Worm (Caenorhabditis elegans) whole organism, L1 larva: ENCODE data around the gene sli-1.
A peak's percentile ranks its signal among the peaks of the same experiment; 100 is the strongest.

Experiments used
- C34B4.2 ChIP-seq: sonication (generic microtip); optimal IDR thresholded peaks from 2 replicates; lab custom pipeline; 2017; ENCODE audit warnings: mild to moderate bottlenecking, missing genetic modification characterization, missing compliant biosample characterization
- F16B12.6 ChIP-seq: fragments of 150-350 bp; optimal IDR thresholded peaks from 2 replicates; lab custom pipeline; 2014; ENCODE audit warnings: missing biosample characterization, missing genetic modification characterization
- Y116A8C.19 ChIP-seq: sonication (generic microtip); optimal IDR thresholded peaks from 2 replicates; lab custom pipeline; 2016; ENCODE audit warnings: missing compliant biosample characterization, missing genetic modification characterization, borderline replicate concordance
- aha-1 ChIP-seq: fragments of 150-350 bp; optimal IDR thresholded peaks from 2 replicates; lab custom pipeline; 2014; ENCODE audit warnings: missing biosample characterization, missing genetic modification characterization
- alr-1 ChIP-seq: fragments of 200-800 bp; sonication (Bioruptor generic); optimal IDR thresholded peaks from 2 replicates; lab custom pipeline; 2018; ENCODE audit warnings: borderline replicate concordance, mild to moderate bottlenecking, missing genetic modification characterization, missing compliant biosample characterization
- blmp-1 ChIP-seq: fragments of 150-350 bp; optimal IDR thresholded peaks from 2 replicates; lab custom pipeline; 2014; ENCODE audit warnings: missing biosample characterization, missing genetic modification characterization
- ceh-63 ChIP-seq: fragments of 200-800 bp; sonication (Bioruptor generic); optimal IDR thresholded peaks from 2 replicates; lab custom pipeline; 2018; ENCODE audit warnings: mild to moderate bottlenecking, missing genetic modification characterization, missing compliant biosample characterization
- ceh-82 ChIP-seq, 3 experiments: fragments of 150-350 bp in 1 of 3; sonication (generic microtip) in 2 of 3; optimal IDR thresholded peaks; 2 replicates each; lab custom pipeline; 2014 to 2017; ENCODE audit warnings: missing biosample characterization in 3 of 3, missing genetic modification characterization in 3 of 3
- ceh-88 ChIP-seq: fragments of 200-800 bp; sonication (Bioruptor generic); IDR thresholded peaks from 2 replicates; pipeline ENCODE4 v1.3.6; 2022; ENCODE audit warnings: missing genetic modification characterization, missing compliant biosample characterization
- dpl-1 ChIP-seq, 3 experiments: fragments of 150-350 bp in 2 of 3; sonication (generic microtip) in 1 of 3; optimal IDR thresholded peaks; 2 replicates each; lab custom pipeline; 2014 to 2017; ENCODE audit warnings: missing biosample characterization in 3 of 3, missing genetic modification characterization in 3 of 3, missing genetic modification reagents in 3 of 3
- efl-1 ChIP-seq, 4 experiments: fragments of 150-350 bp; optimal IDR thresholded peaks in 3 of 4; peaks in 1 of 4; 1 replicate in 1 of 4; 2 replicates in 3 of 4; lab custom pipeline; 2014; ENCODE audit warnings: missing biosample characterization in 2 of 4, missing genetic modification characterization in 2 of 4, missing genetic modification reagents in 2 of 4
- efl-3 ChIP-seq: fragments of 200-800 bp; sonication (Bioruptor generic); optimal IDR thresholded peaks from 2 replicates; lab custom pipeline; 2018; ENCODE audit warnings: mild to moderate bottlenecking, missing genetic modification characterization, missing compliant biosample characterization
- egl-13 ChIP-seq: sonication (generic microtip); optimal IDR thresholded peaks from 2 replicates; lab custom pipeline; 2016; ENCODE audit warnings: missing genotype, missing genetic modification reagents, missing genetic modification characterization, missing compliant biosample characterization
- elt-2 ChIP-seq: sonication (generic microtip); optimal IDR thresholded peaks from 2 replicates; lab custom pipeline; 2016; ENCODE audit warnings: missing genetic modification characterization, mild to moderate bottlenecking, inconsistent platforms, missing compliant biosample characterization, missing genetic modification reagents
- elt-3 ChIP-seq, 6 experiments: fragments of 150-350 bp in 1 of 6; sonication (generic microtip); optimal IDR thresholded peaks; 2 replicates each; lab custom pipeline; 2017 to 2018; ENCODE audit warnings: missing biosample characterization in 6 of 6, missing genetic modification characterization in 6 of 6, inconsistent platforms in 1 of 6
- fos-1 ChIP-seq: fragments of 150-350 bp; optimal IDR thresholded peaks from 2 replicates; lab custom pipeline; 2014; ENCODE audit warnings: missing biosample characterization, missing genetic modification characterization
- grh-1 ChIP-seq: fragments of 200-800 bp; sonication (Bioruptor generic); IDR thresholded peaks from 2 replicates; pipeline ENCODE4 v1.3.6; 2022; ENCODE audit warnings: missing genetic modification reagents, missing genetic modification characterization, missing compliant biosample characterization
- hlh-17 ChIP-seq: fragments of 200-800 bp; sonication (Bioruptor generic); optimal IDR thresholded peaks from 2 replicates; lab custom pipeline; 2018; ENCODE audit warnings: missing genetic modification characterization, mild to moderate bottlenecking, missing compliant biosample characterization, moderate library complexity, borderline replicate concordance
- hpl-2 ChIP-seq: fragments of 150-350 bp; optimal IDR thresholded peaks from 2 replicates; lab custom pipeline; 2014; ENCODE audit warnings: missing biosample characterization, missing genetic modification reagents, missing genetic modification characterization
- irx-1 ChIP-seq: sonication (generic microtip); optimal IDR thresholded peaks from 2 replicates; lab custom pipeline; 2016; ENCODE audit warnings: missing genetic modification characterization, missing compliant biosample characterization
- jun-1 ChIP-seq: fragments of 150-350 bp; optimal IDR thresholded peaks from 2 replicates; lab custom pipeline; 2014; ENCODE audit warnings: missing biosample characterization, missing genetic modification reagents, missing genetic modification characterization
- lin-13 ChIP-seq: fragments of 150-350 bp; optimal IDR thresholded peaks from 2 replicates; lab custom pipeline; 2014; ENCODE audit warnings: missing biosample characterization, missing genetic modification reagents, missing genetic modification characterization
- lin-14 ChIP-seq: fragments of 200-800 bp; sonication (Bioruptor generic); optimal IDR thresholded peaks from 2 replicates; lab custom pipeline; 2018; ENCODE audit warnings: mild to moderate bottlenecking, missing genetic modification characterization, moderate library complexity, missing compliant biosample characterization
- lin-15B ChIP-seq: fragments of 150-350 bp; sonication (generic microtip); optimal IDR thresholded peaks from 3 replicates; lab custom pipeline; 2014; ENCODE audit warnings: missing biosample characterization, missing genetic modification characterization
- lsy-2 ChIP-seq, 2 experiments: fragments of 150-350 bp; optimal IDR thresholded peaks; 2 replicates each; lab custom pipeline; 2014; ENCODE audit warnings: missing biosample characterization in 2 of 2, missing genetic modification characterization in 2 of 2
- mab-9 ChIP-seq: fragments of 200-800 bp; sonication (Bioruptor generic); IDR thresholded peaks from 2 replicates; pipeline ENCODE4 v1.3.6; 2022; ENCODE audit warnings: missing genetic modification reagents, missing genetic modification characterization, missing compliant biosample characterization
- mdl-1 ChIP-seq, 2 experiments: fragments of 150-350 bp; optimal IDR thresholded peaks; 2 replicates each; lab custom pipeline; 2014 to 2017; ENCODE audit warnings: missing biosample characterization in 2 of 2, missing genetic modification characterization in 2 of 2, inconsistent platforms in 1 of 2
- mef-2 ChIP-seq: fragments of 150-350 bp; optimal IDR thresholded peaks from 2 replicates; lab custom pipeline; 2014; ENCODE audit warnings: missing biosample characterization, missing genetic modification characterization
- nhr-11 ChIP-seq: fragments of 150-350 bp; optimal IDR thresholded peaks from 2 replicates; lab custom pipeline; 2014; ENCODE audit warnings: missing biosample characterization, missing genetic modification characterization
- nhr-20 ChIP-seq: sonication (generic microtip); optimal IDR thresholded peaks from 2 replicates; lab custom pipeline; 2016; ENCODE audit warnings: mild to moderate bottlenecking, missing genetic modification characterization, missing compliant biosample characterization
- nhr-71 ChIP-seq: sonication (generic microtip); optimal IDR thresholded peaks from 2 replicates; lab custom pipeline; 2016; ENCODE audit warnings: mild to moderate bottlenecking, missing genetic modification characterization, moderate library complexity, missing compliant biosample characterization
- nhr-77 ChIP-seq: fragments of 150-350 bp; optimal IDR thresholded peaks from 2 replicates; lab custom pipeline; 2014; ENCODE audit warnings: missing biosample characterization, missing genetic modification characterization
- nhr-84 ChIP-seq: sonication (generic microtip); optimal IDR thresholded peaks from 2 replicates; lab custom pipeline; 2017; ENCODE audit warnings: missing biosample characterization, missing genetic modification characterization
- pag-3 ChIP-seq: sonication (generic microtip); optimal IDR thresholded peaks from 2 replicates; lab custom pipeline; 2017; ENCODE audit warnings: missing genetic modification characterization, mild to moderate bottlenecking, missing compliant biosample characterization, antibody characterized with exemption, borderline replicate concordance; ENCODE audit not compliant: insufficient read depth
- pax-3 ChIP-seq: fragments of 200-800 bp; sonication (Bioruptor generic); optimal IDR thresholded peaks from 2 replicates; lab custom pipeline; 2018; ENCODE audit warnings: mild to moderate bottlenecking, missing genetic modification characterization, moderate library complexity, missing compliant biosample characterization
- snpc-4 ChIP-seq: fragments of 150-350 bp; optimal IDR thresholded peaks from 2 replicates; lab custom pipeline; 2014; ENCODE audit warnings: missing biosample characterization, missing genetic modification characterization
- snu-23 ChIP-seq: sonication (generic microtip); optimal IDR thresholded peaks from 2 replicates; lab custom pipeline; 2016; ENCODE audit warnings: missing genetic modification characterization, missing compliant biosample characterization
- sox-4 ChIP-seq: sonication (generic microtip); optimal IDR thresholded peaks from 2 replicates; lab custom pipeline; 2016; ENCODE audit warnings: missing genetic modification characterization, missing compliant biosample characterization
- sptf-1 ChIP-seq: fragments of 150-350 bp; optimal IDR thresholded peaks from 2 replicates; lab custom pipeline; 2014; ENCODE audit warnings: missing biosample characterization, missing genetic modification characterization
- sup-37 ChIP-seq: fragments of 200-800 bp; sonication (Bioruptor generic); optimal IDR thresholded peaks from 2 replicates; lab custom pipeline; 2018; ENCODE audit warnings: mild to moderate bottlenecking, missing genetic modification characterization, missing compliant biosample characterization
- swsn-7 ChIP-seq: sonication (generic microtip); optimal IDR thresholded peaks from 2 replicates; lab custom pipeline; 2016; ENCODE audit warnings: missing genetic modification characterization, missing compliant biosample characterization
- tbx-2 ChIP-seq: sonication (generic microtip); optimal IDR thresholded peaks from 2 replicates; lab custom pipeline; 2016; ENCODE audit warnings: missing genetic modification characterization, missing compliant biosample characterization
- unc-130 ChIP-seq: fragments of 150-350 bp; optimal IDR thresholded peaks from 2 replicates; lab custom pipeline; 2017; ENCODE audit warnings: missing biosample characterization, missing genetic modification characterization, inconsistent platforms
- unc-86 ChIP-seq: sonication (generic microtip); optimal IDR thresholded peaks from 2 replicates; lab custom pipeline; 2016; ENCODE audit warnings: missing genetic modification characterization, missing compliant biosample characterization
- unc-98 ChIP-seq: fragments of 200-800 bp; sonication (Bioruptor generic); IDR thresholded peaks from 2 replicates; pipeline ENCODE4 v1.3.6; 2022; ENCODE audit warnings: missing genetic modification characterization, missing compliant biosample characterization
- zip-4 ChIP-seq: fragments of 200-800 bp; sonication (Bioruptor generic); optimal IDR thresholded peaks from 2 replicates; lab custom pipeline; 2018; ENCODE audit warnings: mild to moderate bottlenecking, missing genetic modification characterization, moderate library complexity, missing compliant biosample characterization
- ztf-4 ChIP-seq: fragments of 150-350 bp; optimal IDR thresholded peaks from 2 replicates; lab custom pipeline; 2014; ENCODE audit warnings: missing biosample characterization, missing genetic modification characterization

sli-1 gene

ce11 chrX:769550-769949, 43.8 kb upstream of the sli-1 start:
- TF ChIP-seq sptf-1 (no peak), Y116A8C.19 (tag; lab: Kevin White, UChicago) (no peak), dpl-1 (GFP tag; optimal IDR thresholded peaks at IDR 0.05; lab: Kevin White, UChicago) (no peak), efl-1 (optimal IDR thresholded peaks at IDR 0.05; lab: Kevin White, UChicago) (no peak), efl-1 (GFP tag; optimal IDR thresholded peaks at IDR 0.05 in 1 of 2; lab: Kevin White, UChicago) (peak in 1 of 2 experiments; percentile 55)
- TF ChIP-seq, all 84 proteins: peak for 1

- peak; percentile 71 for TF ChIP-seq grh-1 (GFP tag; lab: Robert Waterston, UW)
- TF ChIP-seq pax-3 (tag; lab: Kevin White, UChicago): peak; percentile 18
- peak; percentile 65 for TF ChIP-seq fos-1 (tag; lab: Kevin White, UChicago)
- peak; percentile 52; the same call in 1 of the 2 replicates for TF ChIP-seq mab-9
- TF ChIP-seq C34B4.2 (tag; lab: Kevin White, UChicago): no peak
- TF ChIP-seq hlh-17 (GFP tag; lab: Kevin White, UChicago): no peak
- TF ChIP-seq ztf-4: peak; percentile 70
- TF ChIP-seq swsn-7 (tag; lab: Kevin White, UChicago): peak; percentile 91
- TF ChIP-seq mef-2: no peak
- TF ChIP-seq lin-15B (tag; lab: Kevin White, UChicago): peak; percentile 89
- no peak for TF ChIP-seq efl-3 (GFP tag; lab: Kevin White, UChicago)
- no peak for TF ChIP-seq alr-1 (tag; lab: Kevin White, UChicago)
- peak; percentile 67 for TF ChIP-seq irx-1 (tag; lab: Kevin White, UChicago)
- peak in 1 of 2 experiments; percentile 93 for TF ChIP-seq mdl-1 (tag; optimal IDR thresholded peaks at IDR 0.05; lab: Kevin White, UChicago)
- peak; percentile 14 for TF ChIP-seq zip-4 (GFP tag; lab: Kevin White, UChicago)
- TF ChIP-seq efl-1 (optimal IDR thresholded peaks at IDR 0.05; lab: Kevin White, UChicago): peak; percentile 69 to 80
- TF ChIP-seq efl-1 (GFP tag; optimal IDR thresholded peaks at IDR 0.05 in 1 of 2; lab: Kevin White, UChicago): peak; percentile 55 to 96
- TF ChIP-seq lin-14: peak; percentile 98
- TF ChIP-seq unc-98 (GFP tag; lab: Robert Waterston, UW): no peak
- TF ChIP-seq sup-37: peak; percentile 51
- peak; percentile 94 for TF ChIP-seq blmp-1 (tag; lab: Kevin White, UChicago)
- peak; percentile 90 for TF ChIP-seq jun-1 (tag; lab: Kevin White, UChicago)
- peak; percentile 80 for TF ChIP-seq egl-13 (tag; lab: Kevin White, UChicago)
- TF ChIP-seq nhr-71 (tag; lab: Kevin White, UChicago): peak; percentile 95
- TF ChIP-seq tbx-2 (tag; lab: Kevin White, UChicago): peak; percentile 88
- peak; percentile 85 for TF ChIP-seq lin-13
- peak; percentile 79 for TF ChIP-seq snpc-4
- TF ChIP-seq snu-23 (GFP tag; lab: Kevin White, UChicago): peak; percentile 94
- TF ChIP-seq nhr-20: peak; percentile 92
- peak; percentile 68 for TF ChIP-seq F16B12.6 (tag; lab: Kevin White, UChicago)
- TF ChIP-seq aha-1: no peak
- no peak for TF ChIP-seq ceh-63 (GFP tag; lab: Kevin White, UChicago)
- peak; percentile 65 to 69 (median 68) for TF ChIP-seq dpl-1 (GFP tag; optimal IDR thresholded peaks at IDR 0.05; lab: Kevin White, UChicago)
- TF ChIP-seq sox-4 (tag; lab: Kevin White, UChicago): peak; percentile 46
- TF ChIP-seq unc-86: peak; percentile 83
- no peak for TF ChIP-seq sptf-1
- peak; percentile 97 to 98 for TF ChIP-seq lsy-2 (tag; optimal IDR thresholded peaks at IDR 0.05; lab: Kevin White, UChicago)
- TF ChIP-seq nhr-84 (tag; lab: Kevin White, UChicago): no peak
- peak; percentile 56 for TF ChIP-seq elt-2 (tag; lab: Kevin White, UChicago)
- peak; percentile 84 to 96 (median 84) for TF ChIP-seq ceh-82 (tag; optimal IDR thresholded peaks at IDR 0.05; lab: Kevin White, UChicago)
- TF ChIP-seq nhr-77 (tag; lab: Kevin White, UChicago): peak; percentile 91
- TF ChIP-seq unc-130 (tag; lab: Kevin White, UChicago): peak; percentile 88
- peak; percentile 62 for TF ChIP-seq hpl-2 (GFP tag; lab: Kevin White, UChicago)
- peak; percentile 39 for TF ChIP-seq nhr-11
- TF ChIP-seq ceh-88 (GFP tag; lab: Robert Waterston, UW): peak; percentile 55; the same call in 1 of the 2 replicates
- no peak for TF ChIP-seq pag-3 (tag; lab: Kevin White, UChicago)
- peak in 3 of 6 experiments; percentile 79 to 85 (median 80) for TF ChIP-seq elt-3 (tag; optimal IDR thresholded peaks at IDR 0.05; lab: Kevin White, UChicago)
These were observed 42.4 kb upstream of the sli-1 start, which contains the start of the genes trap-2 and ile-2 for ce11 chrX:768061-768646. Gene trap-2, minus strand, starts transcription at chrX:768069. Gene ile-2, plus strand, starts transcription at chrX:768596.
